Worm (Caenorhabditis elegans): Measurements from ENCODE around the gene praf-3.

ce11 chrIV:8357299-8357698, 22.5 kb upstream of the praf-3 start:
- TF ChIP-seq ceh-43 (GFP tag; optimal IDR thresholded peaks at IDR 0.05) (no peak), nhr-28 (tag; optimal IDR thresholded peaks at IDR 0.05) (no peak), mab-5 (tag; optimal IDR thresholded peaks at IDR 0.05) (no peak), ztf-11 (tag; optimal IDR thresholded peaks at IDR 0.05) (no peak), pha-4 (tag; optimal IDR thresholded peaks at IDR 0.05) (no peak), elt-1 (tag; optimal IDR thresholded peaks at IDR 0.05; ENCODE audit: borderline replicate concordance, insufficient read depth) (no peak), unc-39 (tag; optimal IDR thresholded peaks at IDR 0.05) (no peak), sptf-1 (tag; optimal IDR thresholded peaks at IDR 0.05) (no peak), lin-13 (tag; optimal IDR thresholded peaks at IDR 0.05) (no peak), nhr-12 (tag; optimal IDR thresholded peaks at IDR 0.05) (no peak)
